Worm (Caenorhabditis elegans): ENCODE data around the gene F08G2.4.

ce11 chrII:13834380-13835194 is 4.2 kb downstream of the F08G2.4 start:
- TF ChIP-seq ceh-83 (GFP tag; optimal IDR thresholded peaks at IDR 0.05) (peak; percentile 73), elt-3 (tag; optimal IDR thresholded peaks at IDR 0.05) (no peak), unc-62 (GFP tag; optimal IDR thresholded peaks at IDR 0.05) (peak; percentile 61), nhr-237 (tag; optimal IDR thresholded peaks at IDR 0.05) (peak; percentile 59), lin-13 (tag; optimal IDR thresholded peaks at IDR 0.05) (peak; percentile 87)

All from whole organism, mixed stage, embryonic.